Worm (Caenorhabditis elegans): Measurements from ENCODE around the gene M199.135.

DNA sequence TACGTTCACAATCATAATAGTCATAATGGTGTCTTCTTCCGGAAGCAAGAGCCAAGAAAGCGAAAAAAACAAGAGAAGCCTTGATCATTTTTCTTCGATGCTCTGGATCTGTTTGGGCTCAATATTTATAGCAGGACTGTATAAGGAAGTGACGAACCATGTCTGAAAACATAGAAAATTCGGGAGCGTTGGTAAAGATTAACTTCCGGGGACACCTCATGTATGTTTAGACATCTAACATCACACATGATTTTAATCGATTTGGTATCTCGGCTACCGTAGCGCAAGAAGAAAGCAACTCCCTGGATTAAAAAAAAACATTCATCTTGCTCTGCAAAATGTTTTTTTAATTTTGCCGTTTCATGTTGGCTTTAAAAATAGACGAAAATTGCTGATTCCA is 11.6 kb downstream of the M199.135 start, which contains the start of gene clec-190:
- TF ChIP-seq mdl-1 (tag; optimal IDR thresholded peaks at IDR 0.05) (no peak), ztf-11 (tag; optimal IDR thresholded peaks at IDR 0.05) (no peak), nhr-25 (tag; optimal IDR thresholded peaks at IDR 0.05) (no peak), ceh-9 (tag; optimal IDR thresholded peaks at IDR 0.05) (no peak), pha-4 (tag; optimal IDR thresholded peaks at IDR 0.05) (no peak), nfya-1 (tag; optimal IDR thresholded peaks at IDR 0.05; ENCODE audit: insufficient read depth) (no peak), unc-62 (GFP tag; optimal IDR thresholded peaks at IDR 0.05) (no peak), nhr-11 (tag; optimal IDR thresholded peaks at IDR 0.05) (no peak)
